Fruit fly (Drosophila melanogaster) whole organism: ENCODE measurements around the gene sordd1.

Experiments used
- EcR ChIP-seq, 2 experiments: fragments of >200 bp; optimal IDR thresholded peaks; 2 replicates each; lab custom pipeline; 2017; ENCODE audit warnings: missing biosample characterization in 2 of 2, missing genetic modification characterization in 2 of 2, missing genetic modification reagents in 2 of 2
- psq ChIP-seq: fragments of >200 bp; optimal IDR thresholded peaks from 2 replicates; lab custom pipeline; 2017
- usp ChIP-seq: fragments of >200 bp; optimal IDR thresholded peaks from 2 replicates; lab custom pipeline; 2017; ENCODE audit warnings: missing biosample characterization, missing genetic modification characterization, mixed read lengths

- no peak for TF ChIP-seq usp (GFP tag; lab: Kevin White, UChicago)
- no peak for TF ChIP-seq psq (lab: Kevin White, UChicago)
- no peak for TF ChIP-seq EcR (GFP tag; optimal IDR thresholded peaks at IDR 0.05; lab: Kevin White, UChicago)
Measured at dm6 chrX:15807915-15808314, 12.1 kb upstream of the sordd1 start.
